Worm (Caenorhabditis elegans) whole organism, L4/young adult: ENCODE measurements around the gene F09F7.5.

Experiments used
- W03F9.2 ChIP-seq: fragments of 150-350 bp; optimal IDR thresholded peaks from 2 replicates; lab custom pipeline; 2014; ENCODE audit warnings: missing biosample characterization, missing genetic modification characterization
- dao-5 ChIP-seq: sonication (generic microtip); optimal IDR thresholded peaks from 2 replicates; lab custom pipeline; 2016; ENCODE audit warnings: missing genotype, missing genetic modification characterization, moderate library complexity, missing compliant biosample characterization
- him-1 ChIP-seq: sonication (generic microtip); optimal IDR thresholded peaks from 2 replicates; lab custom pipeline; 2016; ENCODE audit warnings: missing genotype, missing genetic modification reagents, missing genetic modification characterization, missing compliant biosample characterization

F09F7.5 gene

ce11 chrIII:5585711-5586110 lies 38.9 kb downstream of the F09F7.5 start:
- TF ChIP-seq W03F9.2 (tag; lab: Kevin White, UChicago) = no peak
- no peak for TF ChIP-seq him-1 (tag; lab: Kevin White, UChicago)
- TF ChIP-seq dao-5 (tag; lab: Kevin White, UChicago) = no peak

DNA sequence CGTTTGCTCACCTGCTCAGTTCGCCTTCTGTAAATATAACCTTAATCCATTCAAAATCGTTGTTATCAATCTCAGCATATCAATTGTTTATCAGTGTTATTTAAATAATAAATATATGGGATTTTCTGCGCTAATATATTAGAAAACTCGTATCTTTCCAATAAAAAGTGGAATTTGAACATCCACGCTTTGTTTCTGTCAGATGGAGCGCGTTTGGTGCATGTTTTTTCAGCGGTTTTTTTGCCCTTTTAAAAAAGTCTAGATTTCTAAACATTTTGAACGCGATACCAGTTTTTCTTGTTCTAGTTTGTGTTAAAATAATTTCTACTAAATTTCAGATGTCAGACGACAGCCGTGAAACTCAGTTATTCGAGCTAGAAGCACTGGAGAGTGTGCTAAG lies 40.1 kb downstream of the F09F7.5 start, which contains the start of gene F56D2.2:
Gene F56D2.2, plus strand, starts transcription at position 339 of the 400 bp plus-strand sequence.
- no peak for TF ChIP-seq dao-5 (tag; lab: Kevin White, UChicago)
- no peak for TF ChIP-seq W03F9.2 (tag; lab: Kevin White, UChicago)
- no peak for TF ChIP-seq him-1 (tag; lab: Kevin White, UChicago)

DNA sequence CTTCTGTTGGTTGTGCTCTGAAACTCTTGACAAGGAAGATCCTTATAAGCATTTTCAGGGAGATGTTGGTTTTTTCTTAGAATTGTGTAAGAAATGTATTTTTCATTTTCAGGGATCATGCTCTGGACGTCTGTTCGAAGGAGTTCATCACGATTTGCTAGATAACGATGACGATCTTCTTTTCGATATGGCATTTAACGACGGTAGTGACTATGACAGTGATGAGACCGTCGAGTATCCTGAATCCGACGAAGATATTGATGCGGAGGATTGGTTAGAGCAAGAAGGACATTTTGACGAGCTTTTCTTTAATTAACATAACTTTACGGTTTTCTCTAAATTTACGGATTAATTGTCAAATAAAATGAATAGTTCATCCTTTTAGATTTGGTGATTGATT lies 42.0 kb downstream of the F09F7.5 start:
- TF ChIP-seq him-1 (tag; lab: Kevin White, UChicago) (no peak), dao-5 (tag; lab: Kevin White, UChicago) (no peak), W03F9.2 (tag; lab: Kevin White, UChicago) (no peak)

DNA sequence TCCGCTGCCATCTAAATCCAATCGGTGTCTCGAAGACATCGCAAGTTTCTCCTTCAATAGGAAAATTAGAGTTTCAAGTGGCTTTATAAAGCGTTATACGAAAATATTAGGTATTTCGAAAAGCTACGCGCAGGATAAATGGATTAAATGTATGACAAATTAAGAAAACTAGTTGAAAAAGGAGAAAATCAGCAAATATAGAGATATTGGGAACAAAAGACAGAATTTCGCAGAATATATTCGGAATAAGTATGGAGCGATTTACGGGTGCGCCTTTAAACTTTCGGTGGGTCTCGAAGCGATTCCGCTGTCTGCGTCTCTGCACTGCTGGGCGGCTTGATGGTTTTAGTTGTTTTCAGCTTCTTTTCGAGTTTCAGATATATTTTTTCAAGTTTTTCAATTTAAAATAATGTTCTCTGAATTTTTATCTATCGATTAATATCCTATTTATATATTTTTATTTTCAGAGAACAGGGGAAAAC lies 44.9 kb downstream of the F09F7.5 start, which contains the start of the genes ddx-15 and ucr-1:
Gene ddx-15, minus strand, starts transcription at position 51 of the 482 bp plus-strand sequence.
Gene ucr-1, plus strand, starts transcription at position 468 of the 482 bp plus-strand sequence.
- peak; percentile 66 for TF ChIP-seq W03F9.2 (tag; lab: Kevin White, UChicago)
- no peak for TF ChIP-seq him-1 (tag; lab: Kevin White, UChicago)

DNA sequence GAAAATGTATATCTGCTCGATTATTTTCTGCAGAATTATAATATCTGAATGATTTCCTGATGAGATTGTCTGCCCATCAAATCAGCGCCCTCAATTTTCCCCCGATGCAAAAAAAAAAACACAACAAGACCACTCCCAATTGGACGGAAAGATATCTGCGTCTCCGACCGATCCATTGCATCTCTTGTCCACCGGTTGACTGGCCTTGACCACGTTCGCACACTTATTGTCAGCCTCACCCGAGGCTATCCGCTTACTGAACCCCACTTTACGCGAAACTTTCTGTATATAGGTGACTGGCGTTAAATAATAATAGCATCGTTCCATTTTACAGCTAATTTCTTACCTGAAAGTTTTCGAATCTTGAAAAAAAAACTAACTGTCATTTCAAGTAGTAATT lies 47.6 kb downstream of the F09F7.5 start:
- TF ChIP-seq him-1 (tag; lab: Kevin White, UChicago) (no peak), dao-5 (tag; lab: Kevin White, UChicago) (no peak), W03F9.2 (tag; lab: Kevin White, UChicago) (no peak)

- no peak for TF ChIP-seq him-1 (tag; lab: Kevin White, UChicago)
- no peak for TF ChIP-seq dao-5 (tag; lab: Kevin White, UChicago)
- TF ChIP-seq W03F9.2 (tag; lab: Kevin White, UChicago) = no peak
Measured at ce11 chrIII:5595445-5595844, 48.7 kb downstream of the F09F7.5 start, which contains the start of gene ced-6. ced-6 (plus strand) TSS chrIII:5595771.

DNA sequence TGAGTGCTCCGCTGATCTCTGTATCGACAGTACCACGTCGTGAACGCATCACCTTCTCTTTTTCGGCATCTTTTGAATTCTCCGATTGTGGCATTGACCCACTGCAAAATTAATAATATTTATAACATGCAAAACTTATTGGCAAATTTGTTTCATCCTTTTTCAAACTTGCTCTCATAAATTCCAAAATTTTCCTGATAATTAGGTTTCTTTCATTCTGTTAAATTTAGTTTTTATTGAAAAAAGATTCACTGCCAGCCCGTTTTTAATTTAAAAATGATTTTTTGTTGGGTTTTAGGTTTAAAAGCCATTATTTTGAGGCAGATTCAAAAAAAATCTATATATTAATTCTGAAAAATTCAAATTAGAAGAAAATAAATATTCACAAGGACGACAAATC lies 53.2 kb downstream of the F09F7.5 start, which contains the start of gene wdr-37:
Gene wdr-37, minus strand, starts transcription at position 101 of the 400 bp plus-strand sequence.
- no peak for TF ChIP-seq him-1 (tag; lab: Kevin White, UChicago)
- TF ChIP-seq dao-5 (tag; lab: Kevin White, UChicago) = no peak
- no peak for TF ChIP-seq W03F9.2 (tag; lab: Kevin White, UChicago)
